Fruit fly (Drosophila melanogaster) whole organism, wandering third instar larva: ENCODE measurements around the gene sens.

Experiments
- Jra ChIP-seq: sonication (Bioruptor generic); optimal IDR thresholded peaks from 2 replicates; lab custom pipeline; 2016; ENCODE audit warnings: missing biosample characterization, missing genetic modification characterization
- usp ChIP-seq: fragments of >200 bp; optimal IDR thresholded peaks from 2 replicates; lab custom pipeline; 2017; ENCODE audit warnings: missing biosample characterization, missing genetic modification characterization

DNA sequence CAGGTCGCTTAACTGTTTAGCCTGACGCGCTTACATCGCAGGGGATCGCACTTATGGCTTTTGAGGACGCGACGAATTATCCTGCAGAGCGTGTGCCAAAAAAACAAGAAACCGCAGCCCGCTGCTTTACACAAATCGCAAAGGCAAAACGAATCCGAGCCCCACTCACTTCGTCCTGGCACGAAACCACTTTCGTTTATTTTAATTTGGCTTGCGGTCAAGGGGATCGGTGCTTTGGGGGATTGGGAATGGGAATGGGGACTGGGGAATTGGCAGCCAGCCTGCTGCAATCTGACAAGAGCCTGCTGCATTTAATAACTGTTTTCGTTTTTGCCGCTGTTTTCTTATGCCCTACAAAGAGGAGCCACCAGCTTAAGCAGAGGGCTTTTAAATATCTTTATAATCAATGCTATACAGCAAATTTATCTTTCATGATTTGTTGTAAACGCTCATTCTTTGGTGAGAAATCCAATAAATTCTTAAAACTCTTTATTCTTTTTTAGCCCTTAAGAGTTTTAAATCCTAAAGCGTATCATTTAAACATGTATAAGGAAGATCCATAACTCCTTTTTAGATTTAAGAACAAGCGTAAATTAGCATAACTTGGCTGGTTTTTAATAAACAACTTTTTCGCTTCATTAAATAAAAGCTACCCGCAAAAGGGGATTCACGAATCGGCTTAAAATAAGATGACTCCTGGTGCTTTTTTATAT lies 9.0 kb upstream of the sens start:
- TF ChIP-seq usp (GFP tag; lab: Kevin White, UChicago) (no peak), Jra (no peak)
